Worm (Caenorhabditis elegans): ENCODE data around the gene C04B4.4.

Gene C04B4.4

ce11 chrX:12260381-12260931 is 30.2 kb upstream of the C04B4.4 start, which contains the start of gene E01G6.1:
TSS of gene E01G6.1 (plus strand) at chrX:12260881.
- no peak for TF ChIP-seq mep-1 (tag; optimal IDR thresholded peaks at IDR 0.05)
- no peak for TF ChIP-seq sem-2 (GFP tag; optimal IDR thresholded peaks at IDR 0.05)
- no peak for TF ChIP-seq nhr-2 (tag; optimal IDR thresholded peaks at IDR 0.05)
- no peak for TF ChIP-seq hlh-1 (tag; optimal IDR thresholded peaks at IDR 0.05)
- TF ChIP-seq flh-1 (GFP tag; optimal IDR thresholded peaks at IDR 0.05) = no peak
- no peak for TF ChIP-seq cnd-1 (tag; optimal IDR thresholded peaks at IDR 0.05)
- no peak for TF ChIP-seq elt-3 (tag; optimal IDR thresholded peaks at IDR 0.05)
- TF ChIP-seq lsy-2 (tag; optimal IDR thresholded peaks at IDR 0.05) = no peak
- no peak for TF ChIP-seq lin-32 (GFP tag; optimal IDR thresholded peaks at IDR 0.05)
- no peak for TF ChIP-seq nhr-237 (tag; optimal IDR thresholded peaks at IDR 0.05)
- no peak for TF ChIP-seq nhr-76 (tag; optimal IDR thresholded peaks at IDR 0.05)
- no peak for TF ChIP-seq nhr-12 (tag; optimal IDR thresholded peaks at IDR 0.05)
- TF ChIP-seq elt-1 (tag; optimal IDR thresholded peaks at IDR 0.05; ENCODE audit: borderline replicate concordance, insufficient read depth) = no peak
- no peak for TF ChIP-seq mab-5 (tag; optimal IDR thresholded peaks at IDR 0.05)
- TF ChIP-seq sptf-1 (tag; optimal IDR thresholded peaks at IDR 0.05) = no peak

- no peak for TF ChIP-seq lin-32 (GFP tag; optimal IDR thresholded peaks at IDR 0.05)
- TF ChIP-seq snpc-4 (tag; optimal IDR thresholded peaks at IDR 0.05) = no peak
- no peak for TF ChIP-seq cnd-1 (tag; optimal IDR thresholded peaks at IDR 0.05)
- TF ChIP-seq M03D4.4 (tag; optimal IDR thresholded peaks at IDR 0.05) = no peak
- TF ChIP-seq mab-5 (tag; optimal IDR thresholded peaks at IDR 0.05) = no peak
- TF ChIP-seq ztf-11 (tag; optimal IDR thresholded peaks at IDR 0.05) = no peak
- TF ChIP-seq nhr-2 (tag; optimal IDR thresholded peaks at IDR 0.05) = no peak
- TF ChIP-seq mls-2 (tag; optimal IDR thresholded peaks at IDR 0.05) = no peak
- no peak for TF ChIP-seq unc-62 (GFP tag; optimal IDR thresholded peaks at IDR 0.05)
- no peak for TF ChIP-seq unc-120 (tag; optimal IDR thresholded peaks at IDR 0.05; ENCODE audit: poor library complexity, severe bottlenecking)
- no peak for TF ChIP-seq ham-2 (GFP tag; optimal IDR thresholded peaks at IDR 0.05)
These were observed 19.8 kb upstream of the C04B4.4 start, which contains the start of gene otpl-8 for ce11 chrX:12270841-12271240. TSS of gene otpl-8 (minus strand) at chrX:12270941.

DNA sequence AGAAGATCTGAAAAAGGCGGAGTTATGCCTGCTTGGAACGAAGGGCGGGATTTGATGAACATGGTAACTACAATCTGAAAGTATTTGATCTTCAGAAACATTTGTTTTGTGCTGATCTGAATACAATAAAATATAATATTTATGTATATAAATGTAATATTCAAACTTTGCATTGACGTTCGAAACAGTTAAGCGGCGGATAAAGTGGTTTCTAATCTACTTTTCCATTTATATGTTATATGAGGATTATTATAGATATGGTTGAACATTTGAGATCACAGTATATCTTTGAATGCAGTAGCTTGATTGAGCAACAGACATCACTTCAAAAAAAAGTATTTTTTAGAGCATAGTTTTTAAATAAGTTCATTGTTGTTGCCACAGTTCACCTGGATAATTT is 16.8 kb upstream of the C04B4.4 start, which contains the start of gene H19J13.2:
H19J13.2 (minus strand) TSS at position 101 of the 400 bp plus-strand sequence.
- no peak for TF ChIP-seq nhr-2 (tag; optimal IDR thresholded peaks at IDR 0.05)
- TF ChIP-seq mab-5 (tag; optimal IDR thresholded peaks at IDR 0.05) = no peak
- no peak for TF ChIP-seq snpc-4 (tag; optimal IDR thresholded peaks at IDR 0.05)
- TF ChIP-seq drap-1 (GFP tag; optimal IDR thresholded peaks at IDR 0.05) = no peak
- no peak for TF ChIP-seq blmp-1 (tag; optimal IDR thresholded peaks at IDR 0.05)
- no peak for TF ChIP-seq ceh-39 (tag; optimal IDR thresholded peaks at IDR 0.05)
- no peak for TF ChIP-seq ces-1 (GFP tag; optimal IDR thresholded peaks at IDR 0.05)
- no peak for TF ChIP-seq ceh-83 (GFP tag; optimal IDR thresholded peaks at IDR 0.05)
- no peak for TF ChIP-seq unc-62 (GFP tag; optimal IDR thresholded peaks at IDR 0.05)
- TF ChIP-seq lin-32 (GFP tag; optimal IDR thresholded peaks at IDR 0.05) = no peak
- no peak for TF ChIP-seq ztf-11 (tag; optimal IDR thresholded peaks at IDR 0.05)
- no peak for TF ChIP-seq elt-3 (tag; optimal IDR thresholded peaks at IDR 0.05)
- TF ChIP-seq nhr-237 (tag; optimal IDR thresholded peaks at IDR 0.05) = no peak
- TF ChIP-seq ham-2 (GFP tag; optimal IDR thresholded peaks at IDR 0.05) = no peak
- TF ChIP-seq nhr-76 (tag; optimal IDR thresholded peaks at IDR 0.05) = no peak

DNA sequence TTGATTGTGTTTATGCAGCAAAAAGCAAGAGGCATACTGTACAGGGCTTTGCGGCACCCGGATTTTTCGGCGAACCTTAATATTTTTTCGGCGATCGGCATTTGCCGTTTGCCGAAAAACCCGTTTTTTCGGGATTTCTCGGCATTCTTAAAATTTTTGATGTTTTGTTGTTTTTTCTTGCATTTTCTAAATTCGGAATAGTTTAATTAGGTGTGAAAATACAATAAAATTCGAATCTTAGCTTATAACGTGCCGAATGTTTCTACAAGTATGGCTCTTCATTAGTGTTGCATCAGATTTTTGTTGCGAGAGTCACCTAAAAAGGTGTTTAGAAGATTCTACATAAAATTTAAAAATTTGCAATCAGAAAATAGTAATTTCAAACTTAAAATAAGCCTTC is 15.1 kb upstream of the C04B4.4 start, which contains the start of gene C04B4.6:
C04B4.6 (minus strand) TSS at position 101 of the 400 bp plus-strand sequence.
- TF ChIP-seq nhr-12 (tag; optimal IDR thresholded peaks at IDR 0.05) = no peak
- TF ChIP-seq M03D4.4 (tag; optimal IDR thresholded peaks at IDR 0.05) = no peak
- no peak for TF ChIP-seq ceh-39 (tag; optimal IDR thresholded peaks at IDR 0.05)
- no peak for TF ChIP-seq sem-2 (GFP tag; optimal IDR thresholded peaks at IDR 0.05)
- TF ChIP-seq tbx-8 (GFP tag; optimal IDR thresholded peaks at IDR 0.05) = no peak
- TF ChIP-seq cnd-1 (tag; optimal IDR thresholded peaks at IDR 0.05) = no peak
- no peak for TF ChIP-seq unc-62 (GFP tag; optimal IDR thresholded peaks at IDR 0.05)
- no peak for TF ChIP-seq nhr-28 (tag; optimal IDR thresholded peaks at IDR 0.05)
- no peak for TF ChIP-seq snpc-4 (tag; optimal IDR thresholded peaks at IDR 0.05)
- no peak for TF ChIP-seq elt-3 (tag; optimal IDR thresholded peaks at IDR 0.05)
- TF ChIP-seq zip-8 (tag; optimal IDR thresholded peaks at IDR 0.05) = no peak
- TF ChIP-seq mls-2 (tag; optimal IDR thresholded peaks at IDR 0.05) = no peak
- no peak for TF ChIP-seq bed-3 (GFP tag; optimal IDR thresholded peaks at IDR 0.05)

DNA sequence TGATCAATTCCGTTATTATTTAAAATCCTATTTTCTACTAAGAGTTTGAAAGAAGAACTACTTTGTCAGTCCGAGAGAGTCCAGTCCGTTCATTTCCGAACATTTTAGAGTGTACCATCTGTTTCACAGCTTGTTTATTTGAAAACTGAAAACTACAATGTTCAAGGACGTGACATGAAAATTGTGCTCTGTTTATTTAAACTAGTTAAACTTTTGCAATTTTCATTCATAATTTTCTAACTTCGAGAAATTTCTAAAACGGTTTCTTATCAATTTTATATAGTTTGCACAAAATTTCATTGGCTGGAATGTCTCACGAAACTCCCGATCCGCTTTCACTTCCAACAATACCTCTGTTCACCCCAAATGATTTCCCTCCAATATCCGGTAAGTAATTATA is 10.2 kb upstream of the C04B4.4 start, which contains the start of gene C04B4.1:
C04B4.1 (plus strand) TSS at position 301 of the 400 bp plus-strand sequence.
- TF ChIP-seq flh-1 (GFP tag; optimal IDR thresholded peaks at IDR 0.05) (no peak), unc-62 (GFP tag; optimal IDR thresholded peaks at IDR 0.05) (no peak), ces-1 (GFP tag; optimal IDR thresholded peaks at IDR 0.05) (no peak), nhr-2 (tag; optimal IDR thresholded peaks at IDR 0.05) (no peak), elt-3 (tag; optimal IDR thresholded peaks at IDR 0.05) (no peak), pha-4 (tag; optimal IDR thresholded peaks at IDR 0.05) (no peak), blmp-1 (tag; optimal IDR thresholded peaks at IDR 0.05) (no peak), nhr-28 (tag; optimal IDR thresholded peaks at IDR 0.05) (no peak), ham-2 (GFP tag; optimal IDR thresholded peaks at IDR 0.05) (no peak), zip-8 (tag; optimal IDR thresholded peaks at IDR 0.05) (no peak), ztf-11 (tag; optimal IDR thresholded peaks at IDR 0.05) (no peak), ceh-39 (tag; optimal IDR thresholded peaks at IDR 0.05) (no peak), nhr-12 (tag; optimal IDR thresholded peaks at IDR 0.05) (no peak), lin-32 (GFP tag; optimal IDR thresholded peaks at IDR 0.05) (no peak), bed-3 (GFP tag; optimal IDR thresholded peaks at IDR 0.05) (no peak), snpc-4 (tag; optimal IDR thresholded peaks at IDR 0.05) (no peak), hlh-1 (tag; optimal IDR thresholded peaks at IDR 0.05) (no peak), ceh-43 (GFP tag; optimal IDR thresholded peaks at IDR 0.05) (no peak), mls-2 (tag; optimal IDR thresholded peaks at IDR 0.05) (no peak)
